Worm (Caenorhabditis elegans): ENCODE measurements around the gene nhr-204.

DNA sequence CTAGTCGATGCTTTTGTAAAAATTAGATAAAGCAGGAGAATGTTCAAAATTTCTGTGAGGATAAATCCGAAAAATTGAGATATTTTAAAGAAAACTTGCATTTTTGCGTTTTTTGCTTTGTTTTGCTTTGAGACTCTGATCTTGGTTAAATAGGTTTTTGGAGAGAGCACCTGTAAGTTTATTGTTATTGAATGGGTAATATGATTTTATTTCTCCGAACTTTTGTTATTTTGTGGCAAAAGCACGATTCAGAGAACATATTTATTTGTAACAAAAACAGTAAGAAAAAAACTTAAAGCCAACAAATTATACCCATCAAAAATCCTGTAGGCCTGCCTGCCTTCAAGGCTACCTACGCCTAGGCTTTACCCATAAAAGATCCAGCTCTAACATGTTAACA is 4.0 kb downstream of the nhr-204 start, which contains the start of gene str-121:
- TF ChIP-seq zag-1 (tag; optimal IDR thresholded peaks at IDR 0.05) (no peak), aly-2 (tag; optimal IDR thresholded peaks at IDR 0.05) (no peak), nhr-25 (tag; optimal IDR thresholded peaks at IDR 0.05; ENCODE audit: borderline replicate concordance, insufficient read depth) (no peak), dpl-1 (GFP tag; optimal IDR thresholded peaks at IDR 0.05) (no peak), egl-27 (tag; optimal IDR thresholded peaks at IDR 0.05) (no peak), unc-62 (GFP tag; optimal IDR thresholded peaks at IDR 0.05 in 1 of 2) (peak in 1 of 2 experiments; percentile 0), unc-62 (tag; optimal IDR thresholded peaks at IDR 0.05) (no peak), mep-1 (tag; optimal IDR thresholded peaks at IDR 0.05) (no peak), ceh-28 (tag; optimal IDR thresholded peaks at IDR 0.05) (no peak), nhr-28 (tag; optimal IDR thresholded peaks at IDR 0.05) (no peak), pqm-1 (tag; optimal IDR thresholded peaks at IDR 0.05) (no peak), lin-15B (tag; optimal IDR thresholded peaks at IDR 0.05) (no peak)

All from whole organism, L4 larva.